Fruit fly (Drosophila melanogaster): ENCODE measurements around the gene CG32152.

The CG32152 gene

dm6 chr3L:16160073-16160398 is 16.2 kb upstream of the CG32152 start (continued):
- TF ChIP-seq pan (optimal IDR thresholded peaks at IDR 0.05) (no peak), pan (GFP tag; optimal IDR thresholded peaks at IDR 0.05 in 1 of 2, IDR thresholded peaks at IDR 0.05 in 1 of 2) (no peak), yki (optimal IDR thresholded peaks at IDR 0.05) (no peak), CG17829 (tag; optimal IDR thresholded peaks at IDR 0.05) (no peak), D (optimal IDR thresholded peaks at IDR 0.05) (no peak), D (GFP tag; optimal IDR thresholded peaks at IDR 0.05) (no peak), ci (GFP tag; IDR thresholded peaks at IDR 0.05) (no peak), sr (GFP tag; IDR thresholded peaks at IDR 0.05) (no peak), E2f2 (GFP tag; IDR thresholded peaks at IDR 0.05) (no peak), CG32772 (GFP tag; IDR thresholded peaks at IDR 0.05) (no peak), ranshi (GFP tag; IDR thresholded peaks at IDR 0.05) (no peak), CG2712 (tag; optimal IDR thresholded peaks at IDR 0.05) (no peak), CG4617 (GFP tag; optimal IDR thresholded peaks at IDR 0.05; ENCODE audit: borderline replicate concordance) (no peak), CG14014 (GFP tag; IDR thresholded peaks at IDR 0.05) (no peak), al (GFP tag; IDR thresholded peaks at IDR 0.05) (0 out of 2 replicates have a peak, but pooled peaks have one; percentile 17), CG3838 (GFP tag; optimal IDR thresholded peaks at IDR 0.05) (no peak), CG1792 (GFP tag; optimal IDR thresholded peaks at IDR 0.05) (no peak), CG34422 (GFP tag; IDR thresholded peaks at IDR 0.05) (no peak), psq (GFP tag; optimal IDR thresholded peaks at IDR 0.05) (no peak), cg (GFP tag; optimal IDR thresholded peaks at IDR 0.05) (no peak), CG17328 (GFP tag; IDR thresholded peaks at IDR 0.05) (no peak), ab (GFP tag; optimal IDR thresholded peaks at IDR 0.05) (no peak), CG18476 (GFP tag; optimal IDR thresholded peaks at IDR 0.05) (no peak), tll (GFP tag; optimal IDR thresholded peaks at IDR 0.05) (no peak), ase (GFP tag; IDR thresholded peaks at IDR 0.05) (no peak), CG12942 (GFP tag; optimal IDR thresholded peaks at IDR 0.05) (no peak), Opbp (GFP tag; IDR thresholded peaks at IDR 0.05; ENCODE audit: partially characterized antibody) (no peak), zen (tag; optimal IDR thresholded peaks at IDR 0.05) (no peak), Doc3 (GFP tag; IDR thresholded peaks at IDR 0.05; ENCODE audit: partially characterized antibody) (no peak), BtbVII (GFP tag; optimal IDR thresholded peaks at IDR 0.05) (no peak), CG8924 (tag; optimal IDR thresholded peaks at IDR 0.05) (no peak), CG13123 (GFP tag; optimal IDR thresholded peaks at IDR 0.05) (no peak), CG1647 (GFP tag; optimal IDR thresholded peaks at IDR 0.05) (no peak), CG7271 (tag; optimal IDR thresholded peaks at IDR 0.05) (no peak), CG18764 (GFP tag; optimal IDR thresholded peaks at IDR 0.05) (no peak), sens (GFP tag) (peak; percentile 65), ssp (GFP tag; IDR thresholded peaks at IDR 0.05) (no peak), CG11504 (tag; optimal IDR thresholded peaks at IDR 0.05) (peak; percentile 16)

- TF ChIP-seq CG7839 (tag; optimal IDR thresholded peaks at IDR 0.05) (no peak), CG16779 (GFP tag; IDR thresholded peaks at IDR 0.05) (no peak), exex (tag; optimal IDR thresholded peaks at IDR 0.05) (peak; percentile 25), Med (GFP tag) (peak; percentile 33), vvl (GFP tag; IDR thresholded peaks at IDR 0.05) (0 out of 2 replicates have a peak, but pooled peaks have one; percentile 17), CG15269 (tag; optimal IDR thresholded peaks at IDR 0.05) (no peak), E2f1 (GFP tag; IDR thresholded peaks at IDR 0.05) (no peak), Meics (GFP tag; optimal IDR thresholded peaks at IDR 0.05) (no peak), CG12236 (GFP tag; optimal IDR thresholded peaks at IDR 0.05) (no peak), nom (GFP tag; optimal IDR thresholded peaks at IDR 0.05) (peak; percentile 63), D (optimal IDR thresholded peaks at IDR 0.05) (no peak), D (GFP tag; optimal IDR thresholded peaks at IDR 0.05) (no peak), H15 (GFP tag; IDR thresholded peaks at IDR 0.05) (no peak), NC2β (GFP tag; optimal IDR thresholded peaks at IDR 0.05) (no peak), CG7987 (GFP tag; optimal IDR thresholded peaks at IDR 0.05) (peak; percentile 87), CG9797 (GFP tag; optimal IDR thresholded peaks at IDR 0.05) (no peak), ssp (GFP tag; IDR thresholded peaks at IDR 0.05) (no peak)
Observed at dm6 chr3L:16159161-16160072, 15.6 kb upstream of the CG32152 start.
